Worm (Caenorhabditis elegans): ENCODE results near the gene F39D8.3.

Gene F39D8.3

ce11 chrX:15420671-15421070 is at the start of gene F39D8.3:
Gene F39D8.3 (plus strand): TSS chrX:15420971.
- TF ChIP-seq unc-62 (GFP tag; optimal IDR thresholded peaks at IDR 0.05) = no peak

- no peak for TF ChIP-seq unc-62 (GFP tag; optimal IDR thresholded peaks at IDR 0.05)
These were observed 48.0 kb upstream of the F39D8.3 start for ce11 chrX:15372772-15373171.

DNA sequence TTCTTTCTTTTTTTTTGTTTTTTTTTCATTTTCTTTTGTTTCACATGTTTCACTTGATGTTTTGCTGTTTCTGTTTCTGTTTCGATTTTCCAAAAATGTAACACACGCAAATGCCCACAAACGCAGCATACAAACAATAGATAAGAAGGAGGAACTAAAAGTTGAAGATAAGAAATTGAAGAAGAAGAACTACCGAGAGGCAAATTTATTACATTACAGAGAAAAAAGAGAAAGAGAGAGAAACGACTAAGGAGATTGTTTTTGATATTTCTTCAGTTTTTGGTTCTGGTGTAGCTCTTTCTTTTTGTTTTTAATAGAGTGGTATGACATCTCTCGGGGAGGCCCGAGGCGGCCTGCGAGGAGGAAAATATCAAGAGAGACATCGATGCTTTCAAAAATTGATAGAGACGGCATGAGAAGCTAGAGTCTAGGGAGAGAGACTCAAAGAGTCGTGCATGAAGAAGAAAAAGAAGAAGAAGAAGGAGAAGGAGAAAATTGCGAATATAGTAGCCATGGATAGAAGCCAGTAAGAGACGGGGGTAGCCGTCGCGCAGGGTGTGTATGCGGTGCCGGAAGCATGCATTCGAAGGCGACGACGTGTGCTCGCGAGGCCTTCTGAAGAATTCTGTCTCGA is 47.2 kb upstream of the F39D8.3 start:
- TF ChIP-seq unc-62 (GFP tag; optimal IDR thresholded peaks at IDR 0.05) = no peak

DNA sequence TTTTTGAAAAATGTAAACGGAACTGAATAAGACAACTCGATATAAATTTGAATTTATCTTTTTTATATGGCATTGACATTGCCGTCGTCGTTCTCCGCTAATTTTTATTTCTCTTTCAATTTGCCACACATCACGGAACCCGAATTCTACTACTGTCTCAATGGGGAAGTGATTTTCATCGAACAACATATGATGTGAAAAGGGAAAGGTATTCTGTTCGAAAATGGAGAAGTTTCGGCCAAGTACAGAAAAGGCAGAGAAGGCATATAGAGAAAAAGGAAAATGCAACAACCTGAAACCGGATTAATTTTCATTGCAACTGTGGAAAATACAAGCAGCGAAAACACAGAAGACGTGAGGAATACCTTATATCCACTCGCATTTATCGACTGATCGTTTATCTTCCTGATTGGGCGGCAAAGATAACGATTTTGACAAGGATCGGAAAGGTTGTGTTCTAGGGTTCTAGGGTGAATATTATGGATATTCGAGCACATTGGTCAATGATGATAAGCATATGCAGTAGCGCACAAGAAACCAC is 46.0 kb upstream of the F39D8.3 start:
- TF ChIP-seq unc-62 (GFP tag; optimal IDR thresholded peaks at IDR 0.05) = no peak

DNA sequence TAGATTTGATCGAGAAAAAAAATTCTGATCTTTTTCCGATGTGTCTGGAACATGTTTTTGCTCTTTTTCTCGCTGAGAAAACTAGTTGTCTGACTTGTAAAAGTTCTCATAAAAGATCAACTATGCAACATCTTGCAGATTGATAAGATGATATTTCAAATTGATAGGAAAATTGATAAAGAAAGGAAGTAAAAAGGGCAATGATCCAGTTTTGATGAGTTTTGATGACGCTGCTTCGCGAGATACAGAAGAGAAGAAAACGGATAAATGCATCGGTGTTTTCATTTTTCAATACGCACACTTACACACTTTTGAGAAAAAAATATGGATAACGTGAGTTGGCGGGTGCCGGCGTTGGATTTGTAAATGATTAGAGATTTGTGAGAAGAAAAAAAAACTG is 45.5 kb upstream of the F39D8.3 start:
- no peak for TF ChIP-seq unc-62 (GFP tag; optimal IDR thresholded peaks at IDR 0.05)

DNA sequence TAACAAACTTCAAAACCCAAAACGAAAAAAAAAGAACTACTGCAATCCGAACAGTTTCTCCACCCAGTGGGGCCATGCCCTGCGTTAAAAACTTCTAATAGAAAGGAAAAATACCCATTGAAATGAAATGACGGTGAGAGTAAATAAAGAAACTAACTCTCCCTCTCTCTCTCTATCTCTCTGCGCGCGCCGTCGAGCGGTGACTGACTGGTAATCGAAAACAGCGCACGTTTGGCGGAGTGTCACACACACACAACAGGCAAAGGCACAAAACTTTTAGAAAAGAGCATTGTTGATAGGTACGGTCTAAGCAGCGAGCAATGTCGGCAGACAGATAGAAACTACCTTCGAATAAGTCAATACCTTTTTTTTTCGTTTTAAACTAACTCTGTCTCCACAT is 44.2 kb upstream of the F39D8.3 start:
- TF ChIP-seq unc-62 (GFP tag; optimal IDR thresholded peaks at IDR 0.05) = no peak

- no peak for TF ChIP-seq unc-62 (GFP tag; optimal IDR thresholded peaks at IDR 0.05)
These were observed 43.0 kb upstream of the F39D8.3 start, which contains the start of gene svh-5 for ce11 chrX:15377724-15378123. Gene svh-5 (minus strand): TSS chrX:15377824.

DNA sequence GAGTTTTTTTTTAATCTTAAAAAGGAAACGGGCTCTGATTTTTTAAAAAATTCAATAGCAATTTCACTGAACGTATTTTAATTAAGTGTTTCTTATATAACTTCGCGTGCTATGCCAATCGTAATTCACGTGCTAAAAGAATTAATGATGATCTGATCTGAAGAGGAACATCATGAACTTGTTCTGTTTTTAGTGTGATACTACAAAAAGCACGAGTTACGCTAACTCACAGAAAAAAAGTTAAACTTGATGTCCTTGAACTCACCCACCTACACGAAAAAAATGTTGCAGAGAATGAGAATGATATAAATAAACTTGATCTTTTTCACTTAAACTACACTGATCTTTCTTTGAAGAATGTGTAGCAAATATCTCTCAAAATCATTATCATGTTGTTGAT is 40.9 kb upstream of the F39D8.3 start:
- no peak for TF ChIP-seq unc-62 (GFP tag; optimal IDR thresholded peaks at IDR 0.05)

DNA sequence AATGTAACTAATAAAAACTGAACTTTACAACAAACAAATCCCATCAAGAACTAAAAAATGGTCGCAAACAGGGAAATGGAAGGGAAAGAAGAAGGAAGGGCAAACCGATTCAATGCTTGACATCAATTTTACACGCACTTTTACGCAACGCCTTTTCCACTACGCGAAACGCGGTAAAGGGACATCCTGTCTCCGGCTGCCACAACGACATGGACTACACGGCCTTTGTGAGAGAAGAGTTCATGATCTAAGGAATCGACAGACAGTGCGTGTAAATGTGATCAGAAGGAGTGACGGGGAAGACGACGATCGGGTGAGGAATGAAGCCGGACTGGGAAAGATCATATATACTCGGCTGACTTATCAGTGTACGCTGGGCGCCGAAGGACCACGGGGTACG is 40.3 kb upstream of the F39D8.3 start:
- TF ChIP-seq unc-62 (GFP tag; optimal IDR thresholded peaks at IDR 0.05) = no peak

- TF ChIP-seq unc-62 (GFP tag; optimal IDR thresholded peaks at IDR 0.05) = no peak
These were observed 39.3 kb upstream of the F39D8.3 start for ce11 chrX:15381486-15381885.

ce11 chrX:15382256-15382655 is 38.5 kb upstream of the F39D8.3 start:
- TF ChIP-seq unc-62 (GFP tag; optimal IDR thresholded peaks at IDR 0.05) = no peak

DNA sequence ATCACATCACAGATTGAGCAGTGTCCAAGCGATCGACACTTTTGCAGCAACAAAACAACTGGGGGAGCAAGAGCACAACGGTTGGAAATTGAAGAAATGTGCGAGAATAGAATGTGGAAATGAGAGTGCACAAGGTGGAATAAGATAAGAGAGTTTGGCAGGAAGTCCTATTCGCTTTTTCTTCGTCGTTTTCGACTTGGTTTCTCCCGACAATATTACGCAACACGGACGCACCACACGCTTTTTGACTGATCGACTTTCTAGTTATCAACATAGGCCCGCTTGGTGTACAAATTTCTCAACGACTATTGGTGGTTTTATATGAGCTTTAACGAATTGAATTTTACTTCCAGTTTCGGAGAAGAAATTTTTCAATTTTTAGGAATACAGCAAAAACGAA is 37.9 kb upstream of the F39D8.3 start:
- no peak for TF ChIP-seq unc-62 (GFP tag; optimal IDR thresholded peaks at IDR 0.05)

DNA sequence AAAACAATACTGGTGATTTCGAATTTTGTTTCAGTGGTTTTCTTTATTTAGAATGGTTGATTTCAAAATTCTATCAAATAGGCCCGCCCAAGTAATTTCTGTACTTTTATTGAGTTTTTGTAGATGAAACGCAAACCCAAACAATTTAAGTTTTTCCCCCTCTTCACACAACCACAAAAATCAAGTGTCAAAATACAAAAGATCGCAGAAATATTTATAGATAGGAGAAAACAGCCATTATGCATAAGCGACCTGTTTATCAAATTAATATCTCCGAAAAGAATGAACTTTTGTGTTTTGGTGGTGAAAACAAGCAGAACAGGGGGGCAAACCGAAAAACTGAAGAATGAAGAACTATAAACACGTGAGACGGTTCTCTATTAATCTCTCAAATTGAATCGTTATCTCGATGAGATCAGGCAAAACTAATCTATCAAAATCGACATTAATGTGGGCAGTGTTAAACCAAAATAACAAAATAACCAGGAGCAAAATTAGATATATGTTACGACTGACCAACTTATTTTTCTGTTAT is 36.6 kb upstream of the F39D8.3 start:
- TF ChIP-seq unc-62 (GFP tag; optimal IDR thresholded peaks at IDR 0.05) = no peak

DNA sequence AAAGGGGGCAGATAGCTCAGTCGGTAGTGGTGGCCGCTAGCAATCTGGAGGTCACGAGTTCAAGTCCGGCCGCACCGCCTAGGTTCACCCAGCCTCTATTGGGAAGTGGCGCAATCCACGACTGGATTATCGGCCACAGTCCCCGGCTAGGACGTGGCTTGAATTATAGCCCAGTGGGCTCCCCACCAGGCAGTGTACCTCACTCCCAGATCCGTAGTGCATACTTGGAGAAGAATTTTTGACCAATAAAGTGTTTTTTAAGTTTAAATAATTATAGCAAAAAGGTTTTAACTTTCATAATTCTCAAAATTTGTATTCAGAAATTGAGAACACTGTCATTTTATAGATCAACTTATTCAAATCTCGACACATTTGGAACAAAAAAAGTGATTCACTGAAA is 35.4 kb upstream of the F39D8.3 start:
- no peak for TF ChIP-seq unc-62 (GFP tag; optimal IDR thresholded peaks at IDR 0.05)

DNA sequence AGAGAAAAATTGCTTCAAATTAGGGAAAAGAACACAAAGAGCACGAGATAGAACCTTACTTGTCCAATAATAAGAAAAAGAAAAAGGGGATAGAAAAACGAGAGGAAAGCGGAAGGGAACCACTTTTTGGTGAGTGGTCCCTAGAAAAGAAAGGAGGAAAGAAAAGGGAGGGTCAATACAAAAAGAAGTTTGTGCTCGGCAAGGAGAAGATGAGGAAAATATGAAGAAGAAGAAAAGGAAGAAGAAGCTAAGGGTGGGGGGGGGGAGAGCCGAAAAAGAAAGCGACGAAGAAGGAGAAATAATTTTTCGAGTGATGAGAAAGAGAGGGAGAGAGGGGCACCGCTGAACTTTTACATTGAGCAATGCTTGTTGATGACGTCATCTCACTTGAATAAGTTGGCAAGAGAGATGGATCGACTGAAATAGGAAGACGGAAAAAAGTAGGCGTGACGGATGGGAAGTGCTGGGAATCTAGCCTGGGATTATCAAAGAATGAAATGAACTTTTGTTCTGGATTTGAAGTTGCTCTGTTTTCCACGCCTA is 34.9 kb upstream of the F39D8.3 start:
- TF ChIP-seq unc-62 (GFP tag; optimal IDR thresholded peaks at IDR 0.05) = no peak

ce11 chrX:15388259-15388658 is 32.5 kb upstream of the F39D8.3 start:
- TF ChIP-seq unc-62 (GFP tag; optimal IDR thresholded peaks at IDR 0.05) = no peak

ce11 chrX:15389853-15390252 is 30.9 kb upstream of the F39D8.3 start:
- TF ChIP-seq unc-62 (GFP tag; optimal IDR thresholded peaks at IDR 0.05) = no peak
